Worm (Caenorhabditis elegans): Measurements from ENCODE around the gene sru-7.

The sru-7 gene

DNA sequence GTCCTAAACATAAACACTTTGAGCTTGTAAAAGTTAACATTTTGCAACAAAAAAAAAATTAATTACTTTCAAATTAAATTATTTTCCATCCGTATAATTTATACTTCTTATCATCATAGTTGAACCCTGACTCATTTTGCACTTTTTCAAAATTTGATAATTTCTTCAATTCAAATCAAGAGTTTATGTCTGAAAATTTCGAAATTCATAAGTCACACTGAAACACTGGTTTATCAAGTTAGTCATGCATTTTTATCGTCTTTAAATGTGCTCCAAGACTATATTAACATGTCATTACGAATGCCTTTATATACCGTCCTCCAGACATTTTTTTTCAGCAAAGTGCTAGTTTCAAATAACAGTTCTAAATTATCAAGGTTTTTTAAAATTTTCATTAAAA lies 47.3 kb downstream of the sru-7 start:
- no peak for TF ChIP-seq unc-62 (GFP tag; optimal IDR thresholded peaks at IDR 0.05)

DNA sequence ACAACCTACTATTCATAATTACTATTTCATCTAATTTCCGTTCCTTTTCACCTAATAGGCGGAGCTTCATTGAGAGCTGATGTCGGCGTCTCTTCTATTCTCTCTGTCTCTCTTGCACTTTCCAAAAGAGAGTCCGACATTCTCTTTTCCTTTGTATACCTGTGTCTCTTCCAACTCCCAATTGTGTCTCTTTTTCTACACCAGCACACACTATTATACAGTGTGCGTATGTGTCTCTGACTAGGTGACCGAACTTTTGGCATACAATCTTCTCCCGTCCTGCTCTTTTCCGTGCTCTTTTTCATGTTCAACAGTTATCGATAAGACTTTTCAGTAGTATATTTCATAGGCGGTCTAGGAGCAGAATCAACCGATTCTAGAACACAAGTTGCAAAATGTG lies 47.9 kb downstream of the sru-7 start:
- no peak for TF ChIP-seq unc-62 (GFP tag; optimal IDR thresholded peaks at IDR 0.05)

DNA sequence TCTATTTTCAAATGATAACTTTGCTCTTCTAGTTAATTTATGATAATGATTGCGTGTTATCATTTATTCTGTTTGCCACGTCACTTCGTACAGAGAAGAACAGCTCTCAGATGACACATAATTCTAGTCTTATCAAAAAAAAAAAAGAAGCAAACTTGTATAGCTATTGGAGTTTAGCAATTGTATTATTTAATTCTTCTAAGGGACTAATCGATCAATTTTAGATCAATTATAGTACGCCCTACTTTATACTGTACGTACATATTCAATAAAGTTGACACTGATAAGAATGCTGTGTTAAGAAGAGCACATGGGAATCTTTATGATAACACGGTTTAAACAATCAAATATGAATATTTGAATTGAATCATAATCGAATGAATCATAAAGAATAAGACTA lies 49.9 kb downstream of the sru-7 start:
- no peak for TF ChIP-seq unc-62 (GFP tag; optimal IDR thresholded peaks at IDR 0.05)
